Worm (Caenorhabditis elegans) whole organism, L2 larva: ENCODE results near the gene Y116A8C.38.

Source experiments
- F13H6.1 ChIP-seq: sonication (generic microtip); optimal IDR thresholded peaks from 2 replicates; lab custom pipeline; 2016; ENCODE audit warnings: missing genetic modification characterization, missing compliant biosample characterization
- R02D3.7 ChIP-seq: fragments of 150-350 bp; optimal IDR thresholded peaks from 2 replicates; lab custom pipeline; 2014; ENCODE audit warnings: missing biosample characterization, missing genetic modification characterization
- ama-1 ChIP-seq: fragments of 150-350 bp; optimal IDR thresholded peaks from 2 replicates; lab custom pipeline; 2018; ENCODE audit warnings: inconsistent platforms
- dmd-4 ChIP-seq: sonication (generic microtip); optimal IDR thresholded peaks from 2 replicates; lab custom pipeline; 2017; ENCODE audit warnings: missing biosample characterization, missing genetic modification characterization
- fos-1 ChIP-seq: fragments of 150-350 bp; optimal IDR thresholded peaks from 2 replicates; lab custom pipeline; 2014; ENCODE audit warnings: missing biosample characterization, missing genetic modification characterization
- nhr-12 ChIP-seq: fragments of 150-350 bp; optimal IDR thresholded peaks from 2 replicates; lab custom pipeline; 2014; ENCODE audit warnings: missing biosample characterization, missing genetic modification characterization
- nhr-237 ChIP-seq: fragments of 150-350 bp; optimal IDR thresholded peaks from 2 replicates; lab custom pipeline; 2014; ENCODE audit warnings: missing biosample characterization, missing genetic modification characterization
- ztf-1 ChIP-seq: fragments of 200-800 bp; sonication (Bioruptor generic); conservative IDR thresholded peaks from 2 replicates; pipeline ENCODE4 v1.3.6; 2022; ENCODE audit warnings: missing genetic modification characterization, missing compliant biosample characterization

DNA sequence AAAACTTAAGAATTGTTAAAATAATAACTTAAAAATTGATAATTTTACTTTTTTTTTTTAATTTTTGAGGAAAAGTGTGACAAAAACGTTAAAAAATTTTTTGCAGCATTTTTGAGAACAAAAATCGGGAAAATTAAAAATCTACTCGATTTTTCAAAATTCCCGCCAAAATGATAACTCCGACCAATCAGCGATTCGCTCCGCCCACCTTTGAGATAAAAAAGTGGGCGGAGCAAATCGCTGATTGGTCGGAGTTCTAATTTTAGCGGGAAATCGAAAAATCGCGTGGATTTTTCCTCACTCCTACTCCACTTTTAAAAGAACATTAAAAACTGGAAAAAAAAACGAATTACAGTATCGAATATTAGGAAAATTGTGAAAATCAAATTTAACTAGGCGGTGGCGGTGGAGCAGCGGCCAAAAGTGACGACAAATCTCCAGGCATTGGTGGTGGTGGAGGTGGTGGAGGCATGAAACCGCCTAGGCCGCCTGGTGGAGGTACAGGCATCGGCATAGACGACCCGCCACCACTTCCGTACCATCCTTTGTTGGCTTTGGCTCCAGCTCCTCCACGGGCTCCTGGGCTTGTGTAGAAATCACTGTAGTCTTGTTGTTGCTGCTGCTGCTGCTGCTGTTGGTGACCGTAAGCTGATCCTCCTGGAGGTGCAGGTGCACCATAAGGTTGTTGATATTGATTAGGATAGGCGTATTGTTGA, 27.0 kb upstream of the Y116A8C.38 start:
- no peak for TF ChIP-seq R02D3.7 (tag; lab: Kevin White, UChicago)
- no peak for TF ChIP-seq F13H6.1 (tag; lab: Kevin White, UChicago)
- TF ChIP-seq dmd-4 (tag; lab: Kevin White, UChicago): no peak
- no peak for TF ChIP-seq ama-1 (lab: Kevin White, UChicago)
- no peak for TF ChIP-seq fos-1
- TF ChIP-seq nhr-12 (tag; lab: Kevin White, UChicago): no peak
- no peak for TF ChIP-seq nhr-237
- TF ChIP-seq ztf-1 (GFP tag; lab: Robert Waterston, UW): no peak
